Worm (Caenorhabditis elegans) whole organism, L4 larva: ENCODE data around the gene hum-4.

Experiments used
- F37D6.2 ChIP-seq: sonication (generic microtip); optimal IDR thresholded peaks from 2 replicates; lab custom pipeline; 2016; ENCODE audit warnings: mild to moderate bottlenecking, missing genetic modification characterization, missing compliant biosample characterization
- F49E8.2 ChIP-seq: sonication (generic microtip); optimal IDR thresholded peaks from 2 replicates; lab custom pipeline; 2016; ENCODE audit warnings: missing compliant biosample characterization, mild to moderate bottlenecking, missing genetic modification characterization, borderline replicate concordance
- T26A8.4 ChIP-seq: fragments of 200-800 bp; sonication (Bioruptor generic); IDR thresholded peaks from 2 replicates; pipeline ENCODE4 v1.3.6; 2022; ENCODE audit warnings: missing genetic modification characterization, missing compliant biosample characterization
- Y105C5A.15 ChIP-seq: fragments of 200-800 bp; sonication (Bioruptor generic); IDR thresholded peaks from 2 replicates; pipeline ENCODE4 v1.3.6; 2022; ENCODE audit warnings: missing genetic modification characterization, missing compliant biosample characterization
- Y5F2A.4 ChIP-seq: fragments of 200-800 bp; sonication (Bioruptor generic); optimal IDR thresholded peaks from 2 replicates; lab custom pipeline; 2018; ENCODE audit warnings: mild to moderate bottlenecking, missing genetic modification characterization, missing compliant biosample characterization
- Y75B8A.6 ChIP-seq: fragments of 200-800 bp; sonication (Bioruptor generic); IDR thresholded peaks from 2 replicates; pipeline ENCODE4 v1.3.6; 2022; ENCODE audit warnings: missing genetic modification reagents, missing genetic modification characterization, missing compliant biosample characterization
- aha-1 ChIP-seq: fragments of 150-350 bp; peaks from one replicate; lab custom pipeline; 2014; ENCODE audit warnings: missing biosample characterization, missing genetic modification characterization
- aly-2 ChIP-seq: sonication (generic microtip); optimal IDR thresholded peaks from 2 replicates; lab custom pipeline; 2018; ENCODE audit warnings: missing biosample characterization, missing genetic modification characterization
- ama-1 ChIP-seq: fragments of 150-350 bp; optimal IDR thresholded peaks from 2 replicates; lab custom pipeline; 2014; ENCODE audit warnings: inconsistent platforms, mixed read lengths
- arid-1 ChIP-seq: fragments of 200-800 bp; sonication (Bioruptor generic); conservative IDR thresholded peaks from 2 replicates; pipeline ENCODE4 v1.3.6; 2022; ENCODE audit warnings: missing genetic modification reagents, missing genetic modification characterization, missing compliant biosample characterization
- ceh-28 ChIP-seq: fragments of 150-350 bp; optimal IDR thresholded peaks from 2 replicates; lab custom pipeline; 2014; ENCODE audit warnings: missing biosample characterization, missing genetic modification reagents, missing genetic modification characterization
- ceh-32 ChIP-seq: sonication (generic microtip); optimal IDR thresholded peaks from 2 replicates; lab custom pipeline; 2016; ENCODE audit warnings: mild to moderate bottlenecking, missing genetic modification characterization, missing compliant biosample characterization; ENCODE audit not compliant: poor library complexity
- ceh-44 ChIP-seq: fragments of 200-800 bp; sonication (Bioruptor generic); IDR thresholded peaks from 2 replicates; pipeline ENCODE4 v1.3.6; 2022; ENCODE audit warnings: missing genetic modification reagents, missing genetic modification characterization, missing compliant biosample characterization
- ctbp-1 ChIP-seq: fragments of 200-800 bp; sonication (Bioruptor generic); IDR thresholded peaks from 2 replicates; pipeline ENCODE4 v1.3.6; 2022; ENCODE audit warnings: missing genetic modification reagents, missing genetic modification characterization, missing compliant biosample characterization
- daf-19 ChIP-seq: fragments of 200-800 bp; sonication (Bioruptor generic); conservative IDR thresholded peaks from 2 replicates; pipeline ENCODE4 v1.3.6; 2022; ENCODE audit warnings: missing genetic modification characterization, missing compliant biosample characterization
- dmd-6 ChIP-seq: fragments of 200-800 bp; sonication (Bioruptor generic); IDR thresholded peaks from 2 replicates; pipeline ENCODE4 v1.3.6; 2022; ENCODE audit warnings: missing genetic modification reagents, missing genetic modification characterization, missing compliant biosample characterization
- dmd-8 ChIP-seq: fragments of 200-800 bp; sonication (Bioruptor generic); IDR thresholded peaks from 2 replicates; pipeline ENCODE4 v1.3.6; 2022; ENCODE audit warnings: missing genetic modification characterization, missing compliant biosample characterization
- egl-43 ChIP-seq: fragments of 200-800 bp; sonication (Bioruptor generic); IDR thresholded peaks from 2 replicates; pipeline ENCODE4 v1.3.6; 2022; ENCODE audit warnings: missing genetic modification reagents, missing genetic modification characterization, missing compliant biosample characterization
- fkh-10 ChIP-seq: fragments of 150-350 bp; optimal IDR thresholded peaks from 2 replicates; lab custom pipeline; 2014; ENCODE audit warnings: missing biosample characterization, missing genetic modification reagents, missing genetic modification characterization
- fos-1 ChIP-seq: fragments of 150-350 bp; optimal IDR thresholded peaks from 2 replicates; lab custom pipeline; 2014; ENCODE audit warnings: missing biosample characterization, missing genetic modification characterization
- hif-1 ChIP-seq, 2 experiments: sonication (generic microtip); optimal IDR thresholded peaks; 2 replicates each; lab custom pipeline; 2016 to 2017; ENCODE audit warnings: missing compliant biosample characterization in 2 of 2, missing genetic modification characterization in 2 of 2, missing genetic modification reagents in 2 of 2, missing genotype in 2 of 2, mild to moderate bottlenecking in 1 of 2
- hlh-11 ChIP-seq: fragments of 200-800 bp; sonication (Bioruptor generic); optimal IDR thresholded peaks from 2 replicates; lab custom pipeline; 2018; ENCODE audit warnings: mild to moderate bottlenecking, missing genetic modification characterization, missing compliant biosample characterization
- hlh-30 ChIP-seq: sonication (generic microtip); optimal IDR thresholded peaks from 2 replicates; lab custom pipeline; 2017; ENCODE audit warnings: antibody characterized with exemption, mild to moderate bottlenecking, missing genetic modification characterization, missing compliant biosample characterization; ENCODE audit not compliant: insufficient read depth
- hmg-1.1 ChIP-seq: fragments of 200-800 bp; sonication (Bioruptor generic); IDR thresholded peaks from 2 replicates; pipeline ENCODE4 v1.3.6; 2022; ENCODE audit warnings: missing genetic modification reagents, missing genetic modification characterization, missing compliant biosample characterization
- jun-1 ChIP-seq: fragments of 150-350 bp; optimal IDR thresholded peaks from 2 replicates; lab custom pipeline; 2014; ENCODE audit warnings: missing biosample characterization, missing genetic modification reagents, missing genetic modification characterization
- lin-13 ChIP-seq: fragments of 150-350 bp; optimal IDR thresholded peaks from 2 replicates; lab custom pipeline; 2014; ENCODE audit warnings: missing biosample characterization, missing genetic modification reagents, missing genetic modification characterization
- lin-38 ChIP-seq: fragments of 200-800 bp; sonication (Bioruptor generic); IDR thresholded peaks from 2 replicates; pipeline ENCODE4 v1.3.6; 2022; ENCODE audit warnings: missing genetic modification reagents, missing genetic modification characterization, missing compliant biosample characterization
- lin-39 ChIP-seq: fragments of 150-350 bp; optimal IDR thresholded peaks from 2 replicates; lab custom pipeline; 2014; ENCODE audit warnings: missing biosample characterization, missing genetic modification reagents, missing genetic modification characterization
- lsy-2 ChIP-seq, 2 experiments: fragments of 150-350 bp in 1 of 2; sonication (generic microtip) in 1 of 2; optimal IDR thresholded peaks; 2 replicates each; lab custom pipeline; 2014 to 2017; ENCODE audit warnings: missing biosample characterization in 2 of 2, missing genetic modification characterization in 2 of 2
- madf-5 ChIP-seq, 2 experiments: fragments of 200-800 bp; sonication (Bioruptor generic); IDR thresholded peaks; 2 replicates each; pipeline ENCODE4 v1.3.6; 2022; ENCODE audit warnings: missing compliant biosample characterization in 2 of 2, missing genetic modification characterization in 2 of 2
- mdl-1 ChIP-seq, 2 experiments: fragments of 150-350 bp in 1 of 2; sonication (generic microtip) in 1 of 2; optimal IDR thresholded peaks; 2 replicates each; lab custom pipeline; 2014 to 2017; ENCODE audit warnings: missing biosample characterization in 2 of 2, missing genetic modification characterization in 2 of 2
- mep-1 ChIP-seq: fragments of 150-350 bp; sonication (generic microtip); optimal IDR thresholded peaks from 3 replicates; lab custom pipeline; 2014; ENCODE audit warnings: missing biosample characterization, missing genetic modification characterization
- mxl-3 ChIP-seq: fragments of 200-800 bp; sonication (Bioruptor generic); optimal IDR thresholded peaks from 2 replicates; lab custom pipeline; 2018; ENCODE audit warnings: mild to moderate bottlenecking, missing genetic modification characterization, missing compliant biosample characterization
- nhr-11 ChIP-seq: fragments of 150-350 bp; optimal IDR thresholded peaks from 2 replicates; lab custom pipeline; 2014; ENCODE audit warnings: missing biosample characterization, missing genetic modification characterization
- nhr-111 ChIP-seq: fragments of 200-800 bp; sonication (Bioruptor generic); optimal IDR thresholded peaks from 2 replicates; lab custom pipeline; 2018; ENCODE audit warnings: mild to moderate bottlenecking, missing genetic modification characterization, missing compliant biosample characterization
- nhr-25 ChIP-seq: sonication (generic microtip); optimal IDR thresholded peaks from 2 replicates; lab custom pipeline; 2017; ENCODE audit warnings: missing genetic modification characterization, mild to moderate bottlenecking, missing compliant biosample characterization, antibody characterized with exemption, moderate library complexity, borderline replicate concordance; ENCODE audit not compliant: insufficient read depth
- nhr-48 ChIP-seq: sonication (generic microtip); optimal IDR thresholded peaks from 2 replicates; lab custom pipeline; 2016; ENCODE audit warnings: mild to moderate bottlenecking, missing genetic modification characterization, missing compliant biosample characterization
- pha-4 ChIP-seq, 2 experiments: fragments of 150-350 bp in 1 of 2; fragments of 200-800 bp in 1 of 2; sonication (Bioruptor generic) in 1 of 2; IDR thresholded peaks in 1 of 2; optimal IDR thresholded peaks in 1 of 2; 2 replicates each; pipeline versions ENCODE4 v1.3.6 to Lab custom; 2014 to 2022; ENCODE audit warnings: missing genetic modification characterization in 2 of 2, missing genetic modification reagents in 2 of 2, missing biosample characterization in 1 of 2, missing compliant biosample characterization in 1 of 2
- rbr-2 ChIP-seq: sonication (generic microtip); optimal IDR thresholded peaks from 2 replicates; lab custom pipeline; 2016; ENCODE audit warnings: missing genotype, missing genetic modification characterization, missing compliant biosample characterization
- skn-1 ChIP-seq: fragments of 150-350 bp; optimal IDR thresholded peaks from 2 replicates; lab custom pipeline; 2014; ENCODE audit warnings: missing biosample characterization, missing genetic modification characterization
- spr-1 ChIP-seq: sonication (generic microtip); optimal IDR thresholded peaks from 2 replicates; lab custom pipeline; 2016; ENCODE audit warnings: mild to moderate bottlenecking, missing genetic modification characterization, missing compliant biosample characterization
- unc-130 ChIP-seq: sonication (generic microtip); optimal IDR thresholded peaks from 2 replicates; lab custom pipeline; 2016; ENCODE audit warnings: missing genetic modification reagents, missing genetic modification characterization, missing compliant biosample characterization
- unc-62 ChIP-seq, 3 experiments: fragments of 150-350 bp in 1 of 3; sonication (generic microtip); optimal IDR thresholded peaks in 2 of 3; peaks in 1 of 3; 1 replicate in 1 of 3; 2 replicates in 2 of 3; lab custom pipeline; 2014 to 2017; ENCODE audit warnings: missing biosample characterization in 3 of 3, missing genetic modification characterization in 3 of 3, missing genetic modification reagents in 3 of 3, missing genotype in 1 of 3
- vab-7 ChIP-seq: fragments of 200-800 bp; sonication (Bioruptor generic); IDR thresholded peaks from 2 replicates; pipeline ENCODE4 v1.3.6; 2022; ENCODE audit warnings: missing genetic modification reagents, missing genetic modification characterization, missing compliant biosample characterization
- zip-2 ChIP-seq: fragments of 150-350 bp; optimal IDR thresholded peaks from 2 replicates; lab custom pipeline; 2014; ENCODE audit warnings: missing biosample characterization, missing genetic modification characterization

hum-4 gene

DNA sequence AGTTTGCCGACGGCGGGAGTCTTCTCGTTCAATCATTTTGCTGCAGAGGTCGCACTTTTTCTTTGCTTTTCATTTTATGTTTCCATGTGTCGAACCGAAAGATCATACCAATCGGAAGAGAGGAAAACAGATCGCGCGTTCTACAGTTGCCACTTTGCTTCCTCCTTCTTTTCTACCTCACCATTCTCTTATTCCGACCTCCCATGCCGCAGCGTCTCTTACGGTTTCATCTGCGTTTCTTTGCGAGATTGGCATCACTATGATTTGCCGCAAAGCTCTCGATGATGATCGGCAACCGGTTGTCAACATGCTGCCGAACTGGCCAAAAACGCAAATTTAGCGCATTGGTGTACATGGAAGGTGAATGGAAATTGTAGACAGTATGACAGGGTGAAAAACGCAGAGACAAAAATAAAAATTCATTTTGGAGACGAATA, 40.8 kb upstream of the hum-4 start:
- TF ChIP-seq vab-7 (GFP tag; lab: Robert Waterston, UW) (no peak), mdl-1 (tag; optimal IDR thresholded peaks at IDR 0.05; lab: Kevin White, UChicago) (peak in 1 of 2 experiments; percentile 7), aha-1 (tag; lab: Kevin White, UChicago) (peak; percentile 52), lin-38 (GFP tag; lab: Robert Waterston, UW) (no peak), nhr-111 (GFP tag; lab: Kevin White, UChicago) (no peak), F49E8.2 (tag; lab: Kevin White, UChicago) (no peak), spr-1 (tag; lab: Kevin White, UChicago) (no peak), mxl-3 (GFP tag; lab: Kevin White, UChicago) (peak; percentile 7), unc-62 (GFP tag; optimal IDR thresholded peaks at IDR 0.05 in 1 of 2; lab: Kevin White, UChicago) (peak in 1 of 2 experiments; percentile 65), unc-62 (tag; optimal IDR thresholded peaks at IDR 0.05; lab: Kevin White, UChicago) (no peak), Y105C5A.15 (GFP tag; lab: Robert Waterston, UW) (no peak), daf-19 (GFP tag; lab: Robert Waterston, UW) (no peak), lin-13 (no peak), zip-2 (tag; lab: Kevin White, UChicago) (no peak), fos-1 (no peak)

DNA sequence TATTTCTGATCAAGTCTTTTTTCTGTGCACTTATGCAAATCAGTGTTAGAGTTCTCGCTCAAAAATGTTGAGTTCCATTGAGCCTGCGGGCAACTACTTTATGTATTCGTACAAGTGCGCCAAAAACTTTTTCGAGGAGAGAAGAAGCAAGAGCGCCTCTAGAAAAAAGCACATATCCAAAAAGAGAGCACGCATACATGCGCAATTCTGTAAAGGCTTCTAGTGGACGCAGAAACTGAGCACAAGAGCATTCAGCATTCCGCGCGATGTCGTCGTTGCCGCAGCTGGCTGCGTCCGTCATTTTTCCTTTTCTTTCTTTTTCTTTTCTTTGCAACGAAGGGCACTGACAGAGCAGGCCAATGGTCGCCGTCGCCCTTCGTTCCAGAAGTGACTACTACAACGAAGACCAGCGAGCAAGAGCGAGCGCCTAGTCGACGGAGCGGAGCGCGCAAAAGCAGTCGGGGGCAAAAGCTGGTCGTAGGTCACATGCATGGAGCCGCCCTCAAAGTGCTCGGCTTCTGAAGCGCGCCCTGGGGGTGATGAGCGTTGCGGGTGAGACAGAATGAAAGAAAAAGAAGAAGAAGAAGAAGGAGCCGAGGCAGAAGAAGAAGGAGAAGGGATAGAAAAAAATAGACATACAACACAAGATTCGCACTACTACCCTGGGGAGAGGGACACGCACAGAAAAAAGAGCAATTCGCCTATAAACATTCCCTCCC, 39.7 kb upstream of the hum-4 start:
- peak; percentile 15; the same call in 1 of the 2 replicates for TF ChIP-seq pha-4 (GFP tag; IDR thresholded peaks at IDR 0.05; lab: Robert Waterston, UW)
- TF ChIP-seq pha-4 (tag; optimal IDR thresholded peaks at IDR 0.05; lab: Kevin White, UChicago): no peak
- TF ChIP-seq fkh-10: peak; percentile 69
- TF ChIP-seq nhr-48: no peak
- TF ChIP-seq unc-62 (GFP tag; optimal IDR thresholded peaks at IDR 0.05 in 1 of 2; lab: Kevin White, UChicago): peak in 1 of 2 experiments; percentile 99
- TF ChIP-seq unc-62 (tag; optimal IDR thresholded peaks at IDR 0.05; lab: Kevin White, UChicago): no peak
- peak; percentile 69 for TF ChIP-seq hlh-11 (tag; lab: Kevin White, UChicago)
- no peak for TF ChIP-seq arid-1
- peak; percentile 0 for TF ChIP-seq Y5F2A.4 (GFP tag; lab: Kevin White, UChicago)
- no peak for TF ChIP-seq ceh-28
- TF ChIP-seq egl-43 (GFP tag; lab: Robert Waterston, UW): peak; percentile 69
- peak; percentile 55 for TF ChIP-seq spr-1 (tag; lab: Kevin White, UChicago)
- TF ChIP-seq hmg-1.1 (GFP tag; lab: Robert Waterston, UW): peak; percentile 66
- TF ChIP-seq Y75B8A.6 (GFP tag; lab: Robert Waterston, UW): no peak
- peak; percentile 62 for TF ChIP-seq mep-1 (tag; lab: Kevin White, UChicago)
- TF ChIP-seq lin-38 (GFP tag; lab: Robert Waterston, UW): 0 out of 2 replicates have a peak, but pooled peaks have one; percentile 6
- TF ChIP-seq lsy-2 (tag; optimal IDR thresholded peaks at IDR 0.05; lab: Kevin White, UChicago): peak; percentile 35 to 40
- TF ChIP-seq madf-5 (GFP tag; IDR thresholded peaks at IDR 0.05; lab: Robert Waterston, UW): no peak
- TF ChIP-seq ctbp-1 (GFP tag; lab: Robert Waterston, UW): peak; percentile 86
- peak; percentile 52 for TF ChIP-seq hlh-30
- TF ChIP-seq hif-1 (tag; optimal IDR thresholded peaks at IDR 0.05; lab: Kevin White, UChicago): peak; percentile 39 to 49
- no peak for TF ChIP-seq unc-130 (GFP tag; lab: Kevin White, UChicago)
- no peak for TF ChIP-seq dmd-8 (GFP tag; lab: Robert Waterston, UW)
- peak; percentile 25 for TF ChIP-seq nhr-11
- TF ChIP-seq ceh-44 (GFP tag; lab: Robert Waterston, UW): 0 out of 2 replicates have a peak, but pooled peaks have one; percentile 45
- TF ChIP-seq vab-7 (GFP tag; lab: Robert Waterston, UW): peak; percentile 30; the same call in 1 of the 2 replicates
- TF ChIP-seq aly-2 (tag; lab: Kevin White, UChicago): no peak
- peak; percentile 88 for TF ChIP-seq aha-1 (tag; lab: Kevin White, UChicago)
- TF ChIP-seq ceh-32 (tag; lab: Kevin White, UChicago): peak; percentile 60
- peak; percentile 2 for TF ChIP-seq skn-1 (tag; lab: Kevin White, UChicago)
- peak; percentile 75 for TF ChIP-seq rbr-2 (tag; lab: Kevin White, UChicago)
- peak; percentile 19; the same call in 1 of the 2 replicates for TF ChIP-seq dmd-6 (GFP tag; lab: Robert Waterston, UW)
- no peak for TF ChIP-seq jun-1 (tag; lab: Kevin White, UChicago)
- TF ChIP-seq T26A8.4 (GFP tag; lab: Robert Waterston, UW): 0 out of 2 replicates have a peak, but pooled peaks have one; percentile 38
- TF ChIP-seq nhr-25 (tag; lab: Kevin White, UChicago): no peak
- TF ChIP-seq F37D6.2 (tag; lab: Kevin White, UChicago): peak; percentile 87
- TF ChIP-seq fos-1: no peak
- TF ChIP-seq ama-1 (lab: Kevin White, UChicago): no peak
- no peak for TF ChIP-seq lin-39 (tag; lab: Kevin White, UChicago)
